Worm (Caenorhabditis elegans) whole organism, L4 larva: ENCODE measurements around the gene slc-36.2.

Experiments
- D1046.2 ChIP-seq: fragments of 200-800 bp; sonication (Bioruptor generic); IDR thresholded peaks from 2 replicates; pipeline ENCODE4 v1.3.6; 2022; ENCODE audit warnings: missing genetic modification characterization, missing compliant biosample characterization
- F26F4.8 ChIP-seq: fragments of 200-800 bp; sonication (Bioruptor generic); conservative IDR thresholded peaks from 2 replicates; pipeline ENCODE4 v1.3.6; 2022; ENCODE audit warnings: missing genetic modification characterization, missing compliant biosample characterization
- F49E8.2 ChIP-seq: sonication (generic microtip); optimal IDR thresholded peaks from 2 replicates; lab custom pipeline; 2016; ENCODE audit warnings: missing compliant biosample characterization, mild to moderate bottlenecking, missing genetic modification characterization, borderline replicate concordance
- R02D3.7 ChIP-seq: fragments of 150-350 bp; sonication (generic microtip); optimal IDR thresholded peaks from 3 replicates; lab custom pipeline; 2014; ENCODE audit warnings: missing biosample characterization, missing genetic modification characterization
- T26A8.4 ChIP-seq: fragments of 200-800 bp; sonication (Bioruptor generic); IDR thresholded peaks from 2 replicates; pipeline ENCODE4 v1.3.6; 2022; ENCODE audit warnings: missing genetic modification characterization, missing compliant biosample characterization
- ZK546.5 ChIP-seq, 2 experiments: sonication (generic microtip); optimal IDR thresholded peaks; 2 replicates each; lab custom pipeline; 2017; ENCODE audit warnings: missing biosample characterization in 2 of 2, missing genetic modification characterization in 2 of 2
- aha-1 ChIP-seq: fragments of 150-350 bp; peaks from one replicate; lab custom pipeline; 2014; ENCODE audit warnings: missing biosample characterization, missing genetic modification characterization
- ceh-28 ChIP-seq: fragments of 150-350 bp; optimal IDR thresholded peaks from 2 replicates; lab custom pipeline; 2014; ENCODE audit warnings: missing biosample characterization, missing genetic modification reagents, missing genetic modification characterization
- ceh-62 ChIP-seq: sonication (generic microtip); optimal IDR thresholded peaks from 2 replicates; lab custom pipeline; 2017; ENCODE audit warnings: missing biosample characterization, missing genetic modification characterization
- cey-2 ChIP-seq: sonication (generic microtip); optimal IDR thresholded peaks from 3 replicates; lab custom pipeline; 2017; ENCODE audit warnings: missing genetic modification characterization, mild to moderate bottlenecking, missing compliant biosample characterization, antibody characterized with exemption, borderline replicate concordance; ENCODE audit not compliant: insufficient read depth
- daf-19 ChIP-seq: fragments of 200-800 bp; sonication (Bioruptor generic); conservative IDR thresholded peaks from 2 replicates; pipeline ENCODE4 v1.3.6; 2022; ENCODE audit warnings: missing genetic modification characterization, missing compliant biosample characterization
- dmd-8 ChIP-seq: fragments of 200-800 bp; sonication (Bioruptor generic); IDR thresholded peaks from 2 replicates; pipeline ENCODE4 v1.3.6; 2022; ENCODE audit warnings: missing genetic modification characterization, missing compliant biosample characterization
- gei-8 ChIP-seq: fragments of 200-800 bp; sonication (Bioruptor generic); optimal IDR thresholded peaks from 2 replicates; lab custom pipeline; 2018; ENCODE audit warnings: mild to moderate bottlenecking, missing genetic modification characterization, missing compliant biosample characterization
- hif-1 ChIP-seq, 2 experiments: sonication (generic microtip); optimal IDR thresholded peaks; 2 replicates each; lab custom pipeline; 2016 to 2017; ENCODE audit warnings: missing compliant biosample characterization in 2 of 2, missing genetic modification characterization in 2 of 2, missing genetic modification reagents in 2 of 2, missing genotype in 2 of 2, mild to moderate bottlenecking in 1 of 2
- hmg-1.1 ChIP-seq: fragments of 200-800 bp; sonication (Bioruptor generic); IDR thresholded peaks from 2 replicates; pipeline ENCODE4 v1.3.6; 2022; ENCODE audit warnings: missing genetic modification reagents, missing genetic modification characterization, missing compliant biosample characterization
- lsy-2 ChIP-seq, 2 experiments: fragments of 150-350 bp in 1 of 2; sonication (generic microtip) in 1 of 2; optimal IDR thresholded peaks; 2 replicates each; lab custom pipeline; 2014 to 2017; ENCODE audit warnings: missing biosample characterization in 2 of 2, missing genetic modification characterization in 2 of 2
- nhr-111 ChIP-seq: fragments of 200-800 bp; sonication (Bioruptor generic); optimal IDR thresholded peaks from 2 replicates; lab custom pipeline; 2018; ENCODE audit warnings: mild to moderate bottlenecking, missing genetic modification characterization, missing compliant biosample characterization
- nhr-25 ChIP-seq: sonication (generic microtip); optimal IDR thresholded peaks from 2 replicates; lab custom pipeline; 2017; ENCODE audit warnings: missing genetic modification characterization, mild to moderate bottlenecking, missing compliant biosample characterization, antibody characterized with exemption, moderate library complexity, borderline replicate concordance; ENCODE audit not compliant: insufficient read depth
- nhr-42 ChIP-seq: fragments of 200-800 bp; sonication (Bioruptor generic); IDR thresholded peaks from 2 replicates; pipeline ENCODE4 v1.3.6; 2022; ENCODE audit warnings: missing genetic modification characterization, missing compliant biosample characterization
- nhr-77 ChIP-seq: fragments of 150-350 bp; optimal IDR thresholded peaks from 2 replicates; lab custom pipeline; 2014; ENCODE audit warnings: missing biosample characterization, missing genetic modification characterization
- saeg-2 ChIP-seq: fragments of 200-800 bp; sonication (Bioruptor generic); IDR thresholded peaks from 2 replicates; pipeline ENCODE4 v1.3.6; 2022; ENCODE audit warnings: missing genetic modification reagents, missing genetic modification characterization, missing compliant biosample characterization
- set-16 ChIP-seq: fragments of 200-800 bp; sonication (Bioruptor generic); IDR thresholded peaks from 2 replicates; pipeline ENCODE4 v1.3.6; 2022; ENCODE audit warnings: missing genetic modification reagents, missing genetic modification characterization, missing compliant biosample characterization
- skn-1 ChIP-seq: fragments of 150-350 bp; optimal IDR thresholded peaks from 2 replicates; lab custom pipeline; 2014; ENCODE audit warnings: missing biosample characterization, missing genetic modification characterization
- spr-1 ChIP-seq: sonication (generic microtip); optimal IDR thresholded peaks from 2 replicates; lab custom pipeline; 2016; ENCODE audit warnings: mild to moderate bottlenecking, missing genetic modification characterization, missing compliant biosample characterization
- spr-3 ChIP-seq: fragments of 200-800 bp; sonication (Bioruptor generic); optimal IDR thresholded peaks from 2 replicates; lab custom pipeline; 2018; ENCODE audit warnings: mild to moderate bottlenecking, missing genetic modification characterization, missing compliant biosample characterization
- unc-130 ChIP-seq: sonication (generic microtip); optimal IDR thresholded peaks from 2 replicates; lab custom pipeline; 2016; ENCODE audit warnings: missing genetic modification reagents, missing genetic modification characterization, missing compliant biosample characterization
- unc-62 ChIP-seq, 3 experiments: fragments of 150-350 bp in 1 of 3; sonication (generic microtip); optimal IDR thresholded peaks in 2 of 3; peaks in 1 of 3; 1 replicate in 1 of 3; 2 replicates in 2 of 3; lab custom pipeline; 2014 to 2017; ENCODE audit warnings: missing biosample characterization in 3 of 3, missing genetic modification characterization in 3 of 3, missing genetic modification reagents in 3 of 3, missing genotype in 1 of 3
- zfp-3 ChIP-seq: fragments of 200-800 bp; sonication (Bioruptor generic); conservative IDR thresholded peaks from 2 replicates; pipeline ENCODE4 v1.3.6; 2022; ENCODE audit warnings: missing genetic modification reagents, missing genetic modification characterization, missing compliant biosample characterization
- zip-11 ChIP-seq: fragments of 200-800 bp; sonication (Bioruptor generic); IDR thresholded peaks from 2 replicates; pipeline ENCODE4 v1.3.6; 2022; ENCODE audit warnings: missing genetic modification characterization, missing compliant biosample characterization

Gene slc-36.2

ce11 chrII:546405-546804 lies 24.0 kb downstream of the slc-36.2 start, which contains the start of gene mlt-10:
mlt-10 (plus strand) TSS chrII:546705.
- no peak for TF ChIP-seq spr-3
- TF ChIP-seq dmd-8, result no peak
- TF ChIP-seq spr-1 (tag; lab: Kevin White, UChicago), result no peak
- TF ChIP-seq cey-2 (tag; lab: Kevin White, UChicago), result no peak
- TF ChIP-seq nhr-77, result no peak
- TF ChIP-seq nhr-25 (tag; lab: Kevin White, UChicago), result no peak
- no peak for TF ChIP-seq daf-19 (GFP tag; lab: Robert Waterston, UW)
- no peak for TF ChIP-seq nhr-42
- TF ChIP-seq ZK546.5 (tag; optimal IDR thresholded peaks at IDR 0.05; lab: Kevin White, UChicago), result no peak
- TF ChIP-seq R02D3.7 (tag; lab: Kevin White, UChicago), result no peak
- no peak for TF ChIP-seq F49E8.2
- TF ChIP-seq zfp-3, result no peak

- peak in 1 of 2 experiments; percentile 89 for TF ChIP-seq unc-62 (GFP tag; optimal IDR thresholded peaks at IDR 0.05 in 1 of 2; lab: Kevin White, UChicago)
- no peak for TF ChIP-seq unc-62 (tag; optimal IDR thresholded peaks at IDR 0.05; lab: Kevin White, UChicago)
- TF ChIP-seq set-16 (GFP tag; lab: Robert Waterston, UW), result no peak
Observed at ce11 chrII:549501-549900, 27.1 kb downstream of the slc-36.2 start.

- TF ChIP-seq aha-1 (peak; percentile 20), unc-62 (GFP tag; optimal IDR thresholded peaks at IDR 0.05 in 1 of 2; lab: Kevin White, UChicago) (peak in 1 of 2 experiments; percentile 84), unc-62 (tag; optimal IDR thresholded peaks at IDR 0.05; lab: Kevin White, UChicago) (no peak), nhr-111 (peak; percentile 23), zip-11 (GFP tag; lab: Robert Waterston, UW) (no peak), ceh-62 (tag; lab: Kevin White, UChicago) (no peak), gei-8 (GFP tag; lab: Kevin White, UChicago) (no peak), F26F4.8 (GFP tag; lab: Robert Waterston, UW) (0 out of 2 replicates have a peak, but pooled peaks have one; percentile 44), set-16 (GFP tag; lab: Robert Waterston, UW) (peak; percentile 74)
Observed at ce11 chrII:551245-551904, 29.0 kb downstream of the slc-36.2 start, which contains the start of gene lips-7. lips-7 (plus strand) TSS chrII:551854.

DNA sequence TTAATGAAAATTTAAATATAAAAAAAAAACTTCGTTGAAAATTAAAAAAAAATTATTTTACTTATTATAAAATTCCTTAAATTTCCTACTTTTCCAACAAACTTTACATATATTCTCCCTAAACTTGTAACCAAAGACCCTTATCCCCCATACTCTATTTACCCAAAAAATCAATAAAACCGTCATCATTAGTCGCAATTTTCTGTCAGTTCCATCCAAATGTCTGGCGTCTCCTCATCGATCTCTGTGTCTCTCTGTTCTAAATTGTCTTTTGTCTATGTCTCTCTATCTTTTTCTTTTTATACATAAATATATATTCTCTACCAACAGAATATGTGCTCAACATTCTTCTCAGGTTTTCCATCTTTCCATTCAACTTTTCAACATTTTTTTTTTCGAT lies 33.0 kb downstream of the slc-36.2 start:
- TF ChIP-seq hmg-1.1 (GFP tag; lab: Robert Waterston, UW), result no peak
- TF ChIP-seq ceh-28 (tag; lab: Kevin White, UChicago), result peak; percentile 34
- TF ChIP-seq lsy-2 (tag; optimal IDR thresholded peaks at IDR 0.05; lab: Kevin White, UChicago), result peak in 1 of 2 experiments; percentile 25
- TF ChIP-seq T26A8.4, result 0 out of 2 replicates have a peak, but pooled peaks have one; percentile 8

ce11 chrII:556185-556584 lies 33.8 kb downstream of the slc-36.2 start, which contains the start of the genes C09E8.1 and C09E8.6:
C09E8.1 (plus strand) TSS chrII:556485.
C09E8.6 (plus strand) TSS chrII:556497.
- TF ChIP-seq unc-62 (GFP tag; optimal IDR thresholded peaks at IDR 0.05 in 1 of 2; lab: Kevin White, UChicago) (peak in 1 of 2 experiments; percentile 6), unc-62 (tag; optimal IDR thresholded peaks at IDR 0.05; lab: Kevin White, UChicago) (no peak), hif-1 (tag; optimal IDR thresholded peaks at IDR 0.05; lab: Kevin White, UChicago) (no peak), D1046.2 (no peak), saeg-2 (GFP tag; lab: Robert Waterston, UW) (no peak), skn-1 (tag; lab: Kevin White, UChicago) (no peak), unc-130 (GFP tag; lab: Kevin White, UChicago) (no peak)
